Fruit fly (Drosophila melanogaster) whole organism, embryonic: ENCODE results near the gene CG14005.

Experiments used
- Antp ChIP-seq: fragments of 200-800 bp; sonication (Bioruptor generic); optimal IDR thresholded peaks from 3 replicates; lab custom pipeline; 2016; ENCODE audit warnings: missing biosample characterization, missing genetic modification characterization
- C15 ChIP-seq: fragments of 200-800 bp; sonication (Bioruptor generic); IDR thresholded peaks from 3 replicates; pipeline ENCODE4 v1.3.6; 2022; ENCODE audit warnings: missing biosample characterization, missing genetic modification characterization
- CG10209 ChIP-seq: fragments of 200-800 bp; sonication (Bioruptor generic); optimal IDR thresholded peaks from 3 replicates; lab custom pipeline; 2017; ENCODE audit warnings: missing biosample characterization, mild to moderate bottlenecking, missing genetic modification characterization, missing genetic modification reagents
- CG11504 ChIP-seq: fragments of 200-800 bp; sonication (Bioruptor generic); optimal IDR thresholded peaks from 3 replicates; lab custom pipeline; 2019; ENCODE audit warnings: missing biosample characterization, mild to moderate bottlenecking, missing genetic modification characterization, moderate library complexity
- CG11560 ChIP-seq: fragments of 200-800 bp; sonication (Bioruptor generic); IDR thresholded peaks from 3 replicates; pipeline ENCODE4 v1.3.6; 2022; ENCODE audit warnings: missing biosample characterization, missing genetic modification characterization
- CG12071 ChIP-seq: fragments of 200-800 bp; sonication (Bioruptor generic); optimal IDR thresholded peaks from 3 replicates; lab custom pipeline; 2018; ENCODE audit warnings: missing biosample characterization, mild to moderate bottlenecking, missing genetic modification characterization
- CG1233 ChIP-seq: fragments of 200-800 bp; sonication (Bioruptor generic); optimal IDR thresholded peaks from 4 replicates; lab custom pipeline; 2018; ENCODE audit warnings: missing biosample characterization, mild to moderate bottlenecking, missing genetic modification characterization
- CG12659 ChIP-seq: fragments of 200-800 bp; sonication (Bioruptor generic); optimal IDR thresholded peaks from 3 replicates; lab custom pipeline; 2017; ENCODE audit warnings: mild to moderate bottlenecking, missing biosample characterization, missing genetic modification reagents, missing genetic modification characterization
- CG15269 ChIP-seq: fragments of 200-800 bp; sonication (Bioruptor generic); optimal IDR thresholded peaks from 2 replicates; lab custom pipeline; 2018; ENCODE audit warnings: missing biosample characterization, mild to moderate bottlenecking, missing genetic modification characterization, moderate library complexity
- CG1529 ChIP-seq: fragments of 200-800 bp; sonication (Bioruptor generic); optimal IDR thresholded peaks from 3 replicates; lab custom pipeline; 2018; ENCODE audit warnings: missing biosample characterization, missing genetic modification characterization
- CG15479 ChIP-seq: fragments of 200-800 bp; sonication (Bioruptor generic); optimal IDR thresholded peaks from 3 replicates; lab custom pipeline; 2019; ENCODE audit warnings: missing biosample characterization, mild to moderate bottlenecking, missing genetic modification characterization, moderate library complexity
- CG2199 ChIP-seq: fragments of 200-800 bp; sonication (Bioruptor generic); IDR thresholded peaks from 3 replicates; pipeline ENCODE4 v1.3.6; 2022; ENCODE audit warnings: missing biosample characterization, missing genetic modification characterization
- CG30020 ChIP-seq: fragments of 200-800 bp; optimal IDR thresholded peaks from 2 replicates; lab custom pipeline; 2019; ENCODE audit warnings: missing biosample characterization, mild to moderate bottlenecking, missing genetic modification characterization, moderate library complexity
- CG31224 ChIP-seq: fragments of 200-800 bp; sonication (Bioruptor generic); IDR thresholded peaks from 2 replicates; pipeline ENCODE4 v1.3.6; 2022; ENCODE audit warnings: missing biosample characterization, missing genetic modification characterization
- CG4404 ChIP-seq: fragments of 200-800 bp; sonication (Bioruptor generic); IDR thresholded peaks from 2 replicates; pipeline ENCODE4 v1.3.6; 2022; ENCODE audit warnings: missing biosample characterization, missing genetic modification characterization
- CG4617 ChIP-seq: fragments of 200-800 bp; sonication (Bioruptor generic); optimal IDR thresholded peaks from 3 replicates; lab custom pipeline; 2016; ENCODE audit warnings: missing biosample characterization, missing genetic modification characterization, borderline replicate concordance
- CG6175 ChIP-seq: fragments of 200-800 bp; sonication (Bioruptor generic); IDR thresholded peaks from 3 replicates; pipeline ENCODE4 v1.3.6; 2022; ENCODE audit warnings: missing biosample characterization, missing genetic modification characterization
- CG6683 ChIP-seq: fragments of 200-800 bp; sonication (Bioruptor generic); optimal IDR thresholded peaks from 2 replicates; lab custom pipeline; 2017; ENCODE audit warnings: missing biosample characterization, mild to moderate bottlenecking, missing genetic modification characterization, missing genetic modification reagents
- CG7745 ChIP-seq: fragments of 200-800 bp; sonication (Bioruptor generic); optimal IDR thresholded peaks from 2 replicates; lab custom pipeline; 2018; ENCODE audit warnings: missing biosample characterization, mild to moderate bottlenecking, missing genetic modification characterization, moderate library complexity
- Dfd ChIP-seq, 2 experiments: fragments of >200 bp; optimal IDR thresholded peaks; 2 replicates each; lab custom pipeline; 2017; ENCODE audit warnings: missing biosample characterization in 2 of 2, missing genetic modification characterization in 2 of 2
- Dll ChIP-seq: fragments of 200-800 bp; sonication (Bioruptor generic); IDR thresholded peaks from 4 replicates; pipeline ENCODE4 v1.3.6; 2022; ENCODE audit warnings: missing biosample characterization, missing genetic modification characterization; ENCODE audit not compliant: partially characterized antibody
- Doc3 ChIP-seq: fragments of 200-800 bp; sonication (Bioruptor generic); IDR thresholded peaks from 3 replicates; pipeline ENCODE4 v1.3.6; 2022; ENCODE audit warnings: missing biosample characterization, missing genetic modification characterization; ENCODE audit not compliant: partially characterized antibody
- Dp ChIP-seq: fragments of 200-800 bp; sonication (Bioruptor generic); optimal IDR thresholded peaks from 2 replicates; lab custom pipeline; 2018; ENCODE audit warnings: missing biosample characterization, mild to moderate bottlenecking, missing genetic modification characterization, moderate library complexity
- Ets97D ChIP-seq: fragments of 200-800 bp; sonication (Bioruptor generic); optimal IDR thresholded peaks from 3 replicates; lab custom pipeline; 2016; ENCODE audit warnings: missing biosample characterization, missing genetic modification characterization
- Gug ChIP-seq: fragments of 200-800 bp; sonication (Bioruptor generic); IDR thresholded peaks from 4 replicates; pipeline ENCODE4 v1.3.6; 2022; ENCODE audit warnings: missing biosample characterization, missing genetic modification characterization
- HLH4C ChIP-seq: fragments of 200-800 bp; sonication (Bioruptor generic); IDR thresholded peaks from 3 replicates; pipeline ENCODE4 v1.3.6; 2022; ENCODE audit warnings: missing biosample characterization, missing genetic modification characterization; ENCODE audit not compliant: partially characterized antibody
- Hand ChIP-seq: fragments of 200-800 bp; sonication (Bioruptor generic); optimal IDR thresholded peaks from 2 replicates; lab custom pipeline; 2017; ENCODE audit warnings: mild to moderate bottlenecking, missing biosample characterization, missing genetic modification reagents, missing genetic modification characterization
- Hmr ChIP-seq: fragments of 200-800 bp; sonication (Bioruptor generic); optimal IDR thresholded peaks from 3 replicates; lab custom pipeline; 2017; ENCODE audit warnings: mild to moderate bottlenecking, missing biosample characterization, missing genetic modification reagents, missing genetic modification characterization
- Kr ChIP-seq: fragments of 200-800 bp; sonication (Bioruptor generic); optimal IDR thresholded peaks from 2 replicates; lab custom pipeline; 2017; ENCODE audit warnings: missing biosample characterization, mild to moderate bottlenecking, missing genetic modification characterization
- Med ChIP-seq: fragments of 200-800 bp; sonication (Bioruptor generic); peaks from one replicate; lab custom pipeline; 2016; ENCODE audit warnings: missing biosample characterization, missing genetic modification characterization, mild to moderate bottlenecking, inconsistent platforms, moderate library complexity
- NC2β ChIP-seq: fragments of 200-800 bp; sonication (Bioruptor generic); optimal IDR thresholded peaks from 2 replicates; lab custom pipeline; 2016; ENCODE audit warnings: missing biosample characterization, missing genetic modification characterization
- NK7.1 ChIP-seq: fragments of 200-800 bp; sonication (Bioruptor generic); optimal IDR thresholded peaks from 3 replicates; lab custom pipeline; 2016; ENCODE audit warnings: missing biosample characterization, missing genetic modification characterization
- Nf-YA ChIP-seq: fragments of 200-800 bp; sonication (Bioruptor generic); IDR thresholded peaks from 2 replicates; pipeline ENCODE4 v1.3.6; 2022; ENCODE audit warnings: missing biosample characterization, missing genetic modification characterization
- Optix ChIP-seq: fragments of 200-800 bp; sonication (Bioruptor generic); IDR thresholded peaks from 3 replicates; pipeline ENCODE4 v1.3.6; 2022; ENCODE audit warnings: missing biosample characterization, missing genetic modification characterization
- Trl ChIP-seq, 3 experiments: fragments of >200 bp in 2 of 3; fragments of 200-800 bp in 1 of 3; sonication (Bioruptor generic) in 1 of 3; optimal IDR thresholded peaks; 2 replicates in 1 of 3; 3 replicates in 2 of 3; lab custom pipeline; 2016 to 2017; ENCODE audit warnings: missing biosample characterization in 1 of 3, missing genetic modification characterization in 1 of 3
- ab ChIP-seq: fragments of 200-800 bp; sonication (Bioruptor generic); optimal IDR thresholded peaks from 2 replicates; lab custom pipeline; 2016; ENCODE audit warnings: missing biosample characterization, missing genetic modification characterization
- abd-A ChIP-seq: fragments of 200-800 bp; sonication (Bioruptor generic); optimal IDR thresholded peaks from 3 replicates; lab custom pipeline; 2019; ENCODE audit warnings: missing biosample characterization, mild to moderate bottlenecking, missing genetic modification characterization, moderate library complexity
- ara ChIP-seq: fragments of 200-800 bp; sonication (Bioruptor generic); IDR thresholded peaks from 2 replicates; pipeline ENCODE4 v1.3.6; 2022; ENCODE audit warnings: missing biosample characterization, missing genetic modification characterization
- corto ChIP-seq: fragments of 200-800 bp; sonication (Bioruptor generic); optimal IDR thresholded peaks from 2 replicates; lab custom pipeline; 2016; ENCODE audit warnings: missing biosample characterization, mild to moderate bottlenecking, missing genetic modification characterization, moderate library complexity
- dan ChIP-seq: fragments of 200-800 bp; sonication (Bioruptor generic); IDR thresholded peaks from 2 replicates; pipeline ENCODE4 v1.3.6; 2022; ENCODE audit warnings: missing biosample characterization, missing genetic modification characterization
- danr ChIP-seq: fragments of 200-800 bp; sonication (Bioruptor generic); IDR thresholded peaks from 2 replicates; pipeline ENCODE4 v1.3.6; 2022; ENCODE audit warnings: missing biosample characterization, missing genetic modification characterization
- fd102C ChIP-seq: fragments of 200-800 bp; sonication (Bioruptor generic); optimal IDR thresholded peaks from 2 replicates; lab custom pipeline; 2018; ENCODE audit warnings: missing biosample characterization, mild to moderate bottlenecking, missing genetic modification characterization, moderate library complexity
- fd96Cb ChIP-seq: fragments of 200-800 bp; sonication (Bioruptor generic); optimal IDR thresholded peaks from 2 replicates; lab custom pipeline; 2018; ENCODE audit warnings: missing biosample characterization, mild to moderate bottlenecking, missing genetic modification characterization, moderate library complexity
- gcm ChIP-seq: fragments of 200-800 bp; sonication (Bioruptor generic); optimal IDR thresholded peaks from 2 replicates; lab custom pipeline; 2019; ENCODE audit warnings: missing biosample characterization, mild to moderate bottlenecking, missing genetic modification characterization, moderate library complexity
- ham ChIP-seq: fragments of 200-800 bp; sonication (Bioruptor generic); IDR thresholded peaks from 2 replicates; pipeline ENCODE4 v1.3.6; 2022; ENCODE audit warnings: missing biosample characterization, missing genetic modification characterization
- ken ChIP-seq: fragments of 200-800 bp; sonication (Bioruptor generic); IDR thresholded peaks from 3 replicates; pipeline ENCODE4 v1.3.6; 2022; ENCODE audit warnings: missing biosample characterization, missing genetic modification characterization
- lab ChIP-seq: fragments of 200-800 bp; sonication (Bioruptor generic); optimal IDR thresholded peaks from 3 replicates; lab custom pipeline; 2017; ENCODE audit warnings: missing biosample characterization, missing genetic modification characterization, mild to moderate bottlenecking, moderate library complexity, missing genetic modification reagents
- mam ChIP-seq: fragments of 200-800 bp; sonication (Bioruptor generic); optimal IDR thresholded peaks from 3 replicates; lab custom pipeline; 2016; ENCODE audit warnings: missing biosample characterization, missing genetic modification characterization
- psq ChIP-seq: fragments of 200-800 bp; sonication (Bioruptor generic); optimal IDR thresholded peaks from 2 replicates; lab custom pipeline; 2017; ENCODE audit warnings: missing biosample characterization, missing genetic modification characterization
- slp2 ChIP-seq: fragments of 200-800 bp; sonication (Bioruptor generic); optimal IDR thresholded peaks from 2 replicates; lab custom pipeline; 2016; ENCODE audit warnings: missing biosample characterization, missing genetic modification characterization
- sr ChIP-seq: fragments of 200-800 bp; sonication (Bioruptor generic); IDR thresholded peaks from 3 replicates; pipeline ENCODE4 v1.3.6; 2022; ENCODE audit warnings: missing biosample characterization, missing genetic modification characterization

Gene CG14005

dm6 chr2L:5797977-5798376 lies 3.8 kb downstream of the CG14005 start (continued):
- TF ChIP-seq ken (GFP tag; lab: Robert Waterston, UW), result no peak
- TF ChIP-seq NC2β (GFP tag; lab: Kevin White, UChicago), result no peak
- peak; percentile 75 for TF ChIP-seq lab
- no peak for TF ChIP-seq danr (GFP tag; lab: Robert Waterston, UW)
- no peak for TF ChIP-seq corto (GFP tag; lab: Kevin White, UChicago)
- TF ChIP-seq CG11504 (tag; lab: Kevin White, UChicago), result peak; percentile 57
- TF ChIP-seq ab (GFP tag; lab: Kevin White, UChicago), result no peak
- no peak for TF ChIP-seq CG11560 (tag; lab: Robert Waterston, UW)
- TF ChIP-seq CG6175 (GFP tag; lab: Robert Waterston, UW), result no peak; the same call in 2 of the 3 replicates
- TF ChIP-seq Antp (GFP tag; lab: Kevin White, UChicago), result no peak
- TF ChIP-seq gcm (GFP tag; lab: Kevin White, UChicago), result no peak
- TF ChIP-seq Gug, result no peak
- no peak for TF ChIP-seq CG4617 (GFP tag; lab: Kevin White, UChicago)
- TF ChIP-seq CG10209, result peak; percentile 68
- TF ChIP-seq Med (GFP tag; lab: Kevin White, UChicago), result peak; percentile 87
- no peak for TF ChIP-seq CG2199 (GFP tag; lab: Robert Waterston, UW)
- TF ChIP-seq fd96Cb, result peak; percentile 24
- TF ChIP-seq CG12071 (GFP tag; lab: Kevin White, UChicago), result peak; percentile 60
- TF ChIP-seq CG4404 (GFP tag; lab: Robert Waterston, UW), result no peak
- TF ChIP-seq Kr (GFP tag; lab: Kevin White, UChicago), result no peak
- peak; percentile 24 for TF ChIP-seq NK7.1 (GFP tag; lab: Kevin White, UChicago)
- peak; percentile 80 for TF ChIP-seq Hmr
- TF ChIP-seq CG12659 (GFP tag; lab: Kevin White, UChicago), result peak; percentile 55
- TF ChIP-seq C15 (GFP tag; lab: Robert Waterston, UW), result 0 out of 3 replicates have a peak, but pooled peaks have one; percentile 60
- no peak for TF ChIP-seq ara (GFP tag; lab: Robert Waterston, UW)
- no peak for TF ChIP-seq abd-A (tag; lab: Kevin White, UChicago)
- no peak for TF ChIP-seq sr (GFP tag; lab: Robert Waterston, UW)
- no peak for TF ChIP-seq Ets97D
- no peak for TF ChIP-seq fd102C
- TF ChIP-seq Doc3 (GFP tag; lab: Robert Waterston, UW), result no peak
- TF ChIP-seq Trl (optimal IDR thresholded peaks at IDR 0.05; lab: Kevin White, UChicago), result no peak
- peak; percentile 5 for TF ChIP-seq Trl (GFP tag; optimal IDR thresholded peaks at IDR 0.05; lab: Kevin White, UChicago)
- TF ChIP-seq dan (GFP tag; lab: Robert Waterston, UW), result no peak
- no peak for TF ChIP-seq CG1529 (GFP tag; lab: Kevin White, UChicago)
- TF ChIP-seq CG30020 (tag; lab: Kevin White, UChicago), result no peak
- TF ChIP-seq CG31224, result no peak
- TF ChIP-seq HLH4C (GFP tag; lab: Robert Waterston, UW), result no peak
- no peak for TF ChIP-seq Dp
- no peak for TF ChIP-seq Dfd (GFP tag; optimal IDR thresholded peaks at IDR 0.05; lab: Kevin White, UChicago)
- TF ChIP-seq CG7745 (tag; lab: Kevin White, UChicago), result no peak
- peak; percentile 68 for TF ChIP-seq CG1233
- no peak for TF ChIP-seq Dll
- peak; percentile 54 for TF ChIP-seq CG6683 (GFP tag; lab: Kevin White, UChicago)
- TF ChIP-seq Hand (GFP tag; lab: Kevin White, UChicago), result peak; percentile 33
- TF ChIP-seq slp2 (GFP tag; lab: Kevin White, UChicago), result no peak
- TF ChIP-seq psq, result no peak
- no peak for TF ChIP-seq ham
- TF ChIP-seq mam (GFP tag; lab: Kevin White, UChicago), result no peak
- peak; percentile 56 for TF ChIP-seq CG15479 (GFP tag; lab: Kevin White, UChicago)
- TF ChIP-seq Optix, result no peak
- TF ChIP-seq CG15269 (tag; lab: Kevin White, UChicago), result peak; percentile 69
- no peak for TF ChIP-seq Nf-YA
